Fruit fly (Drosophila melanogaster): ENCODE results near the gene CG1172.

The CG1172 gene

dm6 chr3R:5355135-5355493 is 38.6 kb upstream of the CG1172 start:
- TF ChIP-seq Dif (GFP tag; optimal IDR thresholded peaks at IDR 0.05; ENCODE audit: partially characterized antibody), result no peak
- no peak for TF ChIP-seq HLH106 (tag; optimal IDR thresholded peaks at IDR 0.05)
- TF ChIP-seq woc (GFP tag; optimal IDR thresholded peaks at IDR 0.05), result no peak
- TF ChIP-seq br (GFP tag; optimal IDR thresholded peaks at IDR 0.05), result no peak
- TF ChIP-seq CG9705 (GFP tag; optimal IDR thresholded peaks at IDR 0.05), result no peak
- no peak for TF ChIP-seq Rel (GFP tag; optimal IDR thresholded peaks at IDR 0.05)
- no peak for TF ChIP-seq Rel (tag; optimal IDR thresholded peaks at IDR 0.05)
- TF ChIP-seq dl (GFP tag; optimal IDR thresholded peaks at IDR 0.05; ENCODE audit: insufficient read depth in 1 of 2, partially characterized antibody in 2 of 2), result no peak
- no peak for TF ChIP-seq CG32264 (GFP tag; optimal IDR thresholded peaks at IDR 0.05)
- no peak for TF ChIP-seq Vsx2 (GFP tag; optimal IDR thresholded peaks at IDR 0.05; ENCODE audit: partially characterized antibody)
- TF ChIP-seq fru (GFP tag; optimal IDR thresholded peaks at IDR 0.05), result no peak
- TF ChIP-seq tai (GFP tag; optimal IDR thresholded peaks at IDR 0.05), result no peak
- TF ChIP-seq lola (GFP tag; optimal IDR thresholded peaks at IDR 0.05), result no peak
- TF ChIP-seq psq (GFP tag; optimal IDR thresholded peaks at IDR 0.05), result no peak
- no peak for TF ChIP-seq dmrt93B (GFP tag; optimal IDR thresholded peaks at IDR 0.05)
- no peak for TF ChIP-seq Hnf4 (GFP tag; optimal IDR thresholded peaks at IDR 0.05)
- TF ChIP-seq jim (GFP tag; optimal IDR thresholded peaks at IDR 0.05), result no peak
- no peak for TF ChIP-seq OdsH (GFP tag; optimal IDR thresholded peaks at IDR 0.05)
- TF ChIP-seq sv (GFP tag; optimal IDR thresholded peaks at IDR 0.05), result no peak
- TF ChIP-seq pan (optimal IDR thresholded peaks at IDR 0.05), result no peak

- TF ChIP-seq Hr78 (GFP tag; optimal IDR thresholded peaks at IDR 0.05) (no peak), Vsx2 (GFP tag; optimal IDR thresholded peaks at IDR 0.05; ENCODE audit: partially characterized antibody) (peak; percentile 62), Sp1 (GFP tag; optimal IDR thresholded peaks at IDR 0.05) (peak; percentile 19), Dif (GFP tag; optimal IDR thresholded peaks at IDR 0.05; ENCODE audit: partially characterized antibody) (peak; percentile 6), Rel (GFP tag; optimal IDR thresholded peaks at IDR 0.05) (no peak), Rel (tag; optimal IDR thresholded peaks at IDR 0.05) (peak; percentile 39), rgr (GFP tag; optimal IDR thresholded peaks at IDR 0.05) (peak; percentile 7), foxo (GFP tag; optimal IDR thresholded peaks at IDR 0.05) (peak in 1 of 2 experiments; percentile 4), sv (GFP tag; optimal IDR thresholded peaks at IDR 0.05) (no peak)
These were observed 35.7 kb upstream of the CG1172 start, which contains the start of gene Prosbeta7 for dm6 chr3R:5357935-5358414. TSS of gene Prosbeta7 (minus strand) at chr3R:5358364.

- TF ChIP-seq GATAd (GFP tag; optimal IDR thresholded peaks at IDR 0.05) (no peak), usp (GFP tag; optimal IDR thresholded peaks at IDR 0.05) (no peak), Jra (GFP tag; optimal IDR thresholded peaks at IDR 0.05) (peak; percentile 83), Rel (GFP tag; optimal IDR thresholded peaks at IDR 0.05) (peak; percentile 39), Rel (tag; optimal IDR thresholded peaks at IDR 0.05) (peak; percentile 23), OdsH (GFP tag; optimal IDR thresholded peaks at IDR 0.05) (peak; percentile 96), CrebA (GFP tag; optimal IDR thresholded peaks at IDR 0.05; ENCODE audit: borderline replicate concordance) (no peak), tai (GFP tag; optimal IDR thresholded peaks at IDR 0.05) (no peak), Hnf4 (GFP tag; optimal IDR thresholded peaks at IDR 0.05) (peak; percentile 96), foxo (GFP tag; optimal IDR thresholded peaks at IDR 0.05) (peak; percentile 45 to 96), h (GFP tag; optimal IDR thresholded peaks at IDR 0.05) (peak; percentile 97), jim (GFP tag; optimal IDR thresholded peaks at IDR 0.05) (no peak), Myc (optimal IDR thresholded peaks at IDR 0.05) (no peak), Sp1 (GFP tag; optimal IDR thresholded peaks at IDR 0.05) (peak; percentile 86), Mio (GFP tag; optimal IDR thresholded peaks at IDR 0.05) (peak; percentile 66), Hr78 (GFP tag; optimal IDR thresholded peaks at IDR 0.05) (no peak), rgr (GFP tag; optimal IDR thresholded peaks at IDR 0.05) (peak; percentile 95), sage (GFP tag; optimal IDR thresholded peaks at IDR 0.05) (peak; percentile 88), woc (GFP tag; optimal IDR thresholded peaks at IDR 0.05) (peak; percentile 94), lola (GFP tag; optimal IDR thresholded peaks at IDR 0.05) (no peak), dsf (GFP tag; optimal IDR thresholded peaks at IDR 0.05; ENCODE audit: borderline replicate concordance) (peak; percentile 8), br (GFP tag; optimal IDR thresholded peaks at IDR 0.05) (peak; percentile 96), sv (GFP tag; optimal IDR thresholded peaks at IDR 0.05) (peak; percentile 69), CG9705 (GFP tag; optimal IDR thresholded peaks at IDR 0.05) (peak; percentile 43), dl (GFP tag; optimal IDR thresholded peaks at IDR 0.05; ENCODE audit: insufficient read depth in 1 of 2, partially characterized antibody in 2 of 2) (no peak), dmrt93B (GFP tag; optimal IDR thresholded peaks at IDR 0.05) (no peak), HLH106 (tag; optimal IDR thresholded peaks at IDR 0.05) (peak; percentile 88), pan (optimal IDR thresholded peaks at IDR 0.05) (no peak), ey (GFP tag; optimal IDR thresholded peaks at IDR 0.05) (peak; percentile 96), Abd-B (GFP tag; optimal IDR thresholded peaks at IDR 0.05) (no peak), psq (GFP tag; optimal IDR thresholded peaks at IDR 0.05) (peak; percentile 86), CG32264 (GFP tag; optimal IDR thresholded peaks at IDR 0.05) (peak; percentile 93), brk (GFP tag; optimal IDR thresholded peaks at IDR 0.05) (no peak), fru (GFP tag; optimal IDR thresholded peaks at IDR 0.05) (peak; percentile 94)
These were observed 31.9 kb upstream of the CG1172 start for dm6 chr3R:5361681-5362319.
